Fruit fly (Drosophila melanogaster) whole organism, embryonic: ENCODE data around the gene CG16710.

Source experiments
- Blimp-1 ChIP-seq: fragments of 200-800 bp; sonication (Bioruptor generic); optimal IDR thresholded peaks from 3 replicates; lab custom pipeline; 2018; ENCODE audit warnings: missing biosample characterization, missing genetic modification characterization, mild to moderate bottlenecking, moderate library complexity, missing genetic modification reagents
- Bteb2 ChIP-seq: fragments of 200-800 bp; sonication (Bioruptor generic); optimal IDR thresholded peaks from 2 replicates; lab custom pipeline; 2016; ENCODE audit warnings: missing biosample characterization, missing genetic modification characterization
- CG10979 ChIP-seq: fragments of 200-800 bp; sonication (Bioruptor generic); optimal IDR thresholded peaks from 2 replicates; lab custom pipeline; 2018; ENCODE audit warnings: missing biosample characterization, mild to moderate bottlenecking, missing genetic modification characterization, moderate library complexity
- CG13123 ChIP-seq: fragments of 200-800 bp; sonication (Bioruptor generic); optimal IDR thresholded peaks from 2 replicates; lab custom pipeline; 2016; ENCODE audit warnings: missing biosample characterization, missing genetic modification characterization
- CG14014 ChIP-seq: fragments of 200-800 bp; sonication (Bioruptor generic); IDR thresholded peaks from 2 replicates; pipeline ENCODE4 v1.3.6; 2022; ENCODE audit warnings: missing biosample characterization, missing genetic modification characterization
- CG1529 ChIP-seq: fragments of 200-800 bp; sonication (Bioruptor generic); optimal IDR thresholded peaks from 3 replicates; lab custom pipeline; 2018; ENCODE audit warnings: missing biosample characterization, missing genetic modification characterization
- CG1832 ChIP-seq: fragments of 200-800 bp; sonication (Bioruptor generic); optimal IDR thresholded peaks from 2 replicates; lab custom pipeline; 2017; ENCODE audit warnings: missing biosample characterization, mild to moderate bottlenecking, missing genetic modification characterization, inconsistent platforms
- CG2116 ChIP-seq: fragments of 200-800 bp; sonication (Bioruptor generic); optimal IDR thresholded peaks from 3 replicates; lab custom pipeline; 2018; ENCODE audit warnings: missing biosample characterization, mild to moderate bottlenecking, missing genetic modification characterization
- CG30403 ChIP-seq: fragments of 200-800 bp; sonication (Bioruptor generic); optimal IDR thresholded peaks from 3 replicates; lab custom pipeline; 2016; ENCODE audit warnings: missing biosample characterization, missing genetic modification characterization
- CG3163 ChIP-seq: fragments of 200-800 bp; sonication (Bioruptor generic); optimal IDR thresholded peaks from 3 replicates; lab custom pipeline; 2016; ENCODE audit warnings: missing biosample characterization, missing genetic modification characterization
- CG32532 ChIP-seq: fragments of 200-800 bp; sonication (Bioruptor generic); IDR thresholded peaks from 2 replicates; pipeline ENCODE4 v1.3.6; 2022; ENCODE audit warnings: missing biosample characterization, missing genetic modification characterization
- CG3407 ChIP-seq: fragments of 200-800 bp; sonication (Bioruptor generic); optimal IDR thresholded peaks from 2 replicates; lab custom pipeline; 2018; ENCODE audit warnings: missing biosample characterization, mild to moderate bottlenecking, missing genetic modification characterization
- CG7839 ChIP-seq: fragments of 200-800 bp; sonication (Bioruptor generic); optimal IDR thresholded peaks from 3 replicates; lab custom pipeline; 2018; ENCODE audit warnings: missing biosample characterization, mild to moderate bottlenecking, missing genetic modification characterization, moderate library complexity
- CG8944 ChIP-seq: fragments of 200-800 bp; sonication (Bioruptor generic); optimal IDR thresholded peaks from 3 replicates; lab custom pipeline; 2016; ENCODE audit warnings: missing biosample characterization, missing genetic modification characterization
- CG9215 ChIP-seq: fragments of 200-800 bp; sonication (Bioruptor generic); IDR thresholded peaks from 2 replicates; pipeline ENCODE4 v1.3.6; 2022; ENCODE audit warnings: missing biosample characterization, missing genetic modification characterization
- CG9817 ChIP-seq: fragments of 200-800 bp; sonication (Bioruptor generic); optimal IDR thresholded peaks from 2 replicates; lab custom pipeline; 2018; ENCODE audit warnings: missing biosample characterization, mild to moderate bottlenecking, missing genetic modification characterization, moderate library complexity
- Chrac-16 ChIP-seq: fragments of 200-800 bp; sonication (Bioruptor generic); optimal IDR thresholded peaks from 3 replicates; lab custom pipeline; 2016; ENCODE audit warnings: missing biosample characterization, missing genetic modification characterization
- CkIIα-i1 ChIP-seq: fragments of 200-800 bp; sonication (Bioruptor generic); IDR thresholded peaks from 2 replicates; pipeline ENCODE4 v1.3.6; 2022; ENCODE audit warnings: missing biosample characterization, missing genetic modification characterization
- E2f1 ChIP-seq: fragments of 200-800 bp; sonication (Bioruptor generic); IDR thresholded peaks from 2 replicates; pipeline ENCODE4 v1.3.6; 2022; ENCODE audit warnings: missing biosample characterization, missing genetic modification characterization
- Fer1 ChIP-seq: fragments of 200-800 bp; sonication (Bioruptor generic); optimal IDR thresholded peaks from 2 replicates; lab custom pipeline; 2017; ENCODE audit warnings: missing biosample characterization, mild to moderate bottlenecking, missing genetic modification characterization
- HLH54F ChIP-seq: fragments of 200-800 bp; sonication (Bioruptor generic); optimal IDR thresholded peaks from 3 replicates; lab custom pipeline; 2016; ENCODE audit warnings: missing biosample characterization, missing genetic modification characterization
- Hr51 ChIP-seq, 2 experiments: fragments of 200-800 bp; sonication (Bioruptor generic); optimal IDR thresholded peaks; 2 replicates in 1 of 2; 3 replicates in 1 of 2; lab custom pipeline; 2016 to 2018; ENCODE audit warnings: missing biosample characterization in 2 of 2, missing genetic modification characterization in 2 of 2, mild to moderate bottlenecking in 1 of 2, moderate library complexity in 1 of 2
- Kr ChIP-seq: fragments of 200-800 bp; sonication (Bioruptor generic); optimal IDR thresholded peaks from 2 replicates; lab custom pipeline; 2017; ENCODE audit warnings: missing biosample characterization, mild to moderate bottlenecking, missing genetic modification characterization
- Mad ChIP-seq: fragments of 200-800 bp; sonication (Bioruptor generic); optimal IDR thresholded peaks from 2 replicates; lab custom pipeline; 2016; ENCODE audit warnings: missing biosample characterization, missing genetic modification characterization
- NC2α ChIP-seq: fragments of 200-800 bp; sonication (Bioruptor generic); optimal IDR thresholded peaks from 2 replicates; lab custom pipeline; 2016; ENCODE audit warnings: missing biosample characterization, missing genetic modification characterization
- NFAT ChIP-seq: fragments of 200-800 bp; sonication (Bioruptor generic); IDR thresholded peaks from 2 replicates; pipeline ENCODE4 v1.3.6; 2022; ENCODE audit warnings: missing biosample characterization, missing genetic modification characterization
- Nf-YA ChIP-seq: fragments of 200-800 bp; sonication (Bioruptor generic); IDR thresholded peaks from 2 replicates; pipeline ENCODE4 v1.3.6; 2022; ENCODE audit warnings: missing biosample characterization, missing genetic modification characterization
- Rx ChIP-seq: fragments of 200-800 bp; sonication (Bioruptor generic); IDR thresholded peaks from 2 replicates; pipeline ENCODE4 v1.3.6; 2022; ENCODE audit warnings: missing biosample characterization, missing genetic modification characterization
- Six4 ChIP-seq: fragments of 200-800 bp; sonication (Bioruptor generic); optimal IDR thresholded peaks from 2 replicates; lab custom pipeline; 2016; ENCODE audit warnings: missing biosample characterization, missing genetic modification characterization
- Stat92E ChIP-seq, 3 experiments: fragments of >200 bp in 2 of 3; fragments of 200-800 bp in 1 of 3; sonication (Bioruptor generic) in 1 of 3; optimal IDR thresholded peaks; 2 replicates each; lab custom pipeline; 2017 to 2019; ENCODE audit warnings: missing biosample characterization in 3 of 3, missing genetic modification characterization in 3 of 3, mild to moderate bottlenecking in 1 of 3, moderate library complexity in 1 of 3
- disco-r ChIP-seq: fragments of 200-800 bp; sonication (Bioruptor generic); optimal IDR thresholded peaks from 2 replicates; lab custom pipeline; 2016; ENCODE audit warnings: missing biosample characterization, missing genetic modification characterization
- exex ChIP-seq: fragments of 200-800 bp; sonication (Bioruptor generic); optimal IDR thresholded peaks from 4 replicates; lab custom pipeline; 2018; ENCODE audit warnings: missing biosample characterization, mild to moderate bottlenecking, missing genetic modification characterization, moderate library complexity
- fd64A ChIP-seq: fragments of 200-800 bp; sonication (Bioruptor generic); optimal IDR thresholded peaks from 3 replicates; lab custom pipeline; 2018; ENCODE audit warnings: missing biosample characterization, mild to moderate bottlenecking, missing genetic modification characterization
- fru ChIP-seq: fragments of >200 bp; optimal IDR thresholded peaks from 2 replicates; lab custom pipeline; 2017
- gfzf ChIP-seq: fragments of 200-800 bp; sonication (Bioruptor generic); optimal IDR thresholded peaks from 2 replicates; lab custom pipeline; 2016; ENCODE audit warnings: missing biosample characterization, mild to moderate bottlenecking, missing genetic modification characterization, moderate library complexity
- grn ChIP-seq: fragments of 200-800 bp; sonication (Bioruptor generic); optimal IDR thresholded peaks from 3 replicates; lab custom pipeline; 2017; ENCODE audit warnings: missing biosample characterization, missing genetic modification characterization
- jigr1 ChIP-seq: fragments of 200-800 bp; sonication (Bioruptor generic); IDR thresholded peaks from 3 replicates; pipeline ENCODE4 v1.3.6; 2022; ENCODE audit warnings: missing biosample characterization, missing genetic modification characterization
- jing ChIP-seq: fragments of 200-800 bp; sonication (Bioruptor generic); optimal IDR thresholded peaks from 2 replicates; lab custom pipeline; 2018; ENCODE audit warnings: missing biosample characterization, mild to moderate bottlenecking, missing genetic modification characterization
- knrl ChIP-seq: fragments of 200-800 bp; sonication (Bioruptor generic); IDR thresholded peaks from 3 replicates; pipeline ENCODE4 v1.3.6; 2022; ENCODE audit warnings: missing biosample characterization, missing genetic modification characterization; ENCODE audit not compliant: partially characterized antibody
- luna ChIP-seq: fragments of 200-800 bp; sonication (Bioruptor generic); optimal IDR thresholded peaks from 2 replicates; lab custom pipeline; 2016; ENCODE audit warnings: missing biosample characterization, missing genetic modification characterization
- mam ChIP-seq: fragments of 200-800 bp; sonication (Bioruptor generic); optimal IDR thresholded peaks from 3 replicates; lab custom pipeline; 2016; ENCODE audit warnings: missing biosample characterization, missing genetic modification characterization
- nau ChIP-seq: fragments of 200-800 bp; sonication (Bioruptor generic); optimal IDR thresholded peaks from 3 replicates; lab custom pipeline; 2017; ENCODE audit warnings: missing biosample characterization, mild to moderate bottlenecking, missing genetic modification characterization, missing genetic modification reagents
- ro ChIP-seq: fragments of 200-800 bp; sonication (Bioruptor generic); IDR thresholded peaks from 2 replicates; pipeline ENCODE4 v1.3.6; 2022; ENCODE audit warnings: missing biosample characterization, missing genetic modification characterization
- sim ChIP-seq: fragments of 200-800 bp; sonication (Bioruptor generic); IDR thresholded peaks from 2 replicates; pipeline ENCODE4 v1.3.6; 2022; ENCODE audit warnings: missing biosample characterization, missing genetic modification characterization
- sob ChIP-seq: fragments of 200-800 bp; sonication (Bioruptor generic); IDR thresholded peaks from 2 replicates; pipeline ENCODE4 v1.3.6; 2022; ENCODE audit warnings: missing biosample characterization, missing genetic modification characterization
- ssp ChIP-seq: fragments of 200-800 bp; sonication (Bioruptor generic); IDR thresholded peaks from 2 replicates; pipeline ENCODE4 v1.3.6; 2022; ENCODE audit warnings: missing biosample characterization, missing genetic modification characterization
- tio ChIP-seq: fragments of 200-800 bp; sonication (Bioruptor generic); optimal IDR thresholded peaks from 2 replicates; lab custom pipeline; 2017; ENCODE audit warnings: missing biosample characterization, missing genetic modification characterization, inconsistent platforms
- trem ChIP-seq: fragments of 200-800 bp; optimal IDR thresholded peaks from 3 replicates; lab custom pipeline; 2019; ENCODE audit warnings: missing biosample characterization, mild to moderate bottlenecking, missing genetic modification characterization, moderate library complexity
- twi ChIP-seq: fragments of 200-800 bp; optimal IDR thresholded peaks from 2 replicates; lab custom pipeline; 2019; ENCODE audit warnings: missing biosample characterization, mild to moderate bottlenecking, missing genetic modification characterization, moderate library complexity

CG16710 gene

dm6 chr3R:23669401-23670216, 12.7 kb upstream of the CG16710 start, which contains the start of gene CG31145 (continued):
- peak; percentile 99 for TF ChIP-seq Six4 (GFP tag; lab: Kevin White, UChicago)
- TF ChIP-seq knrl = peak; percentile 37; the same call in 1 of the 3 replicates
- peak; percentile 93 for TF ChIP-seq CG2116 (GFP tag; lab: Kevin White, UChicago)
- TF ChIP-seq fd64A = peak; percentile 98
- peak; percentile 96 for TF ChIP-seq sim (GFP tag; lab: Robert Waterston, UW)
- peak; percentile 100 for TF ChIP-seq HLH54F
- peak; percentile 97 for TF ChIP-seq trem (tag; lab: Kevin White, UChicago)
- TF ChIP-seq jigr1 (GFP tag; lab: Robert Waterston, UW) = peak; percentile 99
- TF ChIP-seq CG14014 = peak; percentile 99
- peak; percentile 99 for TF ChIP-seq CG10979 (tag; lab: Kevin White, UChicago)
- peak; percentile 99 for TF ChIP-seq CG9817 (tag; lab: Kevin White, UChicago)
- peak; percentile 14 for TF ChIP-seq Kr
- TF ChIP-seq gfzf (GFP tag; lab: Kevin White, UChicago) = peak; percentile 41
- TF ChIP-seq NC2α (GFP tag; lab: Kevin White, UChicago) = peak; percentile 99
- peak; percentile 98 for TF ChIP-seq Nf-YA (GFP tag; lab: Robert Waterston, UW)
- TF ChIP-seq grn (GFP tag; lab: Kevin White, UChicago) = peak; percentile 95
- TF ChIP-seq ssp (GFP tag; lab: Robert Waterston, UW) = peak; percentile 95
- TF ChIP-seq E2f1 (GFP tag; lab: Robert Waterston, UW) = peak; percentile 99
- peak; percentile 100 for TF ChIP-seq Fer1 (GFP tag; lab: Kevin White, UChicago)
- TF ChIP-seq CG7839 (tag; lab: Kevin White, UChicago) = peak; percentile 100
- peak; percentile 99 for TF ChIP-seq CG8944 (GFP tag; lab: Kevin White, UChicago)
- peak; percentile 99 for TF ChIP-seq disco-r (GFP tag; lab: Kevin White, UChicago)
- peak; percentile 97 for TF ChIP-seq ro
- TF ChIP-seq Stat92E (GFP tag; optimal IDR thresholded peaks at IDR 0.05; lab: Kevin White, UChicago) = peak in 1 of 3 experiments; percentile 94
- peak; percentile 96 for TF ChIP-seq NFAT (GFP tag; lab: Robert Waterston, UW)
- TF ChIP-seq CG9215 = peak; percentile 99
- TF ChIP-seq Bteb2 (GFP tag; lab: Kevin White, UChicago) = peak; percentile 100
- peak; percentile 99 for TF ChIP-seq luna (GFP tag; lab: Kevin White, UChicago)
- peak; percentile 100 for TF ChIP-seq tio (GFP tag; lab: Kevin White, UChicago)
- peak; percentile 99 for TF ChIP-seq CG32532 (GFP tag; lab: Robert Waterston, UW)
- peak; percentile 99 to 100 for TF ChIP-seq Hr51 (GFP tag; optimal IDR thresholded peaks at IDR 0.05; lab: Kevin White, UChicago)
- peak; percentile 99 for TF ChIP-seq Chrac-16 (GFP tag; lab: Kevin White, UChicago)
- TF ChIP-seq jing (GFP tag; lab: Kevin White, UChicago) = peak; percentile 99
- TF ChIP-seq fru = no peak
- TF ChIP-seq mam (GFP tag; lab: Kevin White, UChicago) = peak; percentile 100
- TF ChIP-seq CkIIα-i1 (GFP tag; lab: Robert Waterston, UW) = peak; percentile 92
- peak; percentile 100 for TF ChIP-seq CG30403 (GFP tag; lab: Kevin White, UChicago)
- peak; percentile 98 for TF ChIP-seq Rx (GFP tag; lab: Robert Waterston, UW)
- peak; percentile 98 for TF ChIP-seq CG13123 (GFP tag; lab: Kevin White, UChicago)
- TF ChIP-seq exex = peak; percentile 93
- TF ChIP-seq twi = peak; percentile 98
- peak; percentile 95 for TF ChIP-seq CG3163 (GFP tag; lab: Kevin White, UChicago)
- TF ChIP-seq Mad = peak; percentile 99
- TF ChIP-seq CG1529 (GFP tag; lab: Kevin White, UChicago) = peak; percentile 99
- TF ChIP-seq Blimp-1 = peak; percentile 98
- TF ChIP-seq nau = peak; percentile 100
- TF ChIP-seq sob (GFP tag; lab: Robert Waterston, UW) = peak; percentile 99
- TF ChIP-seq CG3407 (GFP tag; lab: Kevin White, UChicago) = peak; percentile 99
- TF ChIP-seq CG1832 = no peak
